Worm (Caenorhabditis elegans) whole organism, L4 larva: Measurements from ENCODE around the gene fem-3.

Experiments
- ama-1 ChIP-seq: fragments of 150-350 bp; optimal IDR thresholded peaks from 2 replicates; lab custom pipeline; 2014; ENCODE audit warnings: inconsistent platforms, mixed read lengths
- egl-43 ChIP-seq: fragments of 200-800 bp; sonication (Bioruptor generic); IDR thresholded peaks from 2 replicates; pipeline ENCODE4 v1.3.6; 2022; ENCODE audit warnings: missing genetic modification reagents, missing genetic modification characterization, missing compliant biosample characterization
- unc-130 ChIP-seq: sonication (generic microtip); optimal IDR thresholded peaks from 2 replicates; lab custom pipeline; 2016; ENCODE audit warnings: missing genetic modification reagents, missing genetic modification characterization, missing compliant biosample characterization
- unc-62 ChIP-seq, 3 experiments: fragments of 150-350 bp in 1 of 3; sonication (generic microtip); optimal IDR thresholded peaks in 2 of 3; peaks in 1 of 3; 1 replicate in 1 of 3; 2 replicates in 2 of 3; lab custom pipeline; 2014 to 2017; ENCODE audit warnings: missing biosample characterization in 3 of 3, missing genetic modification characterization in 3 of 3, missing genetic modification reagents in 3 of 3, missing genotype in 1 of 3
- zip-11 ChIP-seq: fragments of 200-800 bp; sonication (Bioruptor generic); IDR thresholded peaks from 2 replicates; pipeline ENCODE4 v1.3.6; 2022; ENCODE audit warnings: missing genetic modification characterization, missing compliant biosample characterization

ce11 chrIV:9082055-9082454, 22.7 kb upstream of the fem-3 start, which contains the start of gene twk-8:
- TF ChIP-seq unc-130 (GFP tag; lab: Kevin White, UChicago) (no peak), ama-1 (lab: Kevin White, UChicago) (no peak), egl-43 (no peak), unc-62 (GFP tag; optimal IDR thresholded peaks at IDR 0.05 in 1 of 2; lab: Kevin White, UChicago) (no peak), unc-62 (tag; optimal IDR thresholded peaks at IDR 0.05; lab: Kevin White, UChicago) (no peak), zip-11 (no peak)
